Fruit fly (Drosophila melanogaster): ENCODE results near the gene sowah.

Gene sowah

DNA sequence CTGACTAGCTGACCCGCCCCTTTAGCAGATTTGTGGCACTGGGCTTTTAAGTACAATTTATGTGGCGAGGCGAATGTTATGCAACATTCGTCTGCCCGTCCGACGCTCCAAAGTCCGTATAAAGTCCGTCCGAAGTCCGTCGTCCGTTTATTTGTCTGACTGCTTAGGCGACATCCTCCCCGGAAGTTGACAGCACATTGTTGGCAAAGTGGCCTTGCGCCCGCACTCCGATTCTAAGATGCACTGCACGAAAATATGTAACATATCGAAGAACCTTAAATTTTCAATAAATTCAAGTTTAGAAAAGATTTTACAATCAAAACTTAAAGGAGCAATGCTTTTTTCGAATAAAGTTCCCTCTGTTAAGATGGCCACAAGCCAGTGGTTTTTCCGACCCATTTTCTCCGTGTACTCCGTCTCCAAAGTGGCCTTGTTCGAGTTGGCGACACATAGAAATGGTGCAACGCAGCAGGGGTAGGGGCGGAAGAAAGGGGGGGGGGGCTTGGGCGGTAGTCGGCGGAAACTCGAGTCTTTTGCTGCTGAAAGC is 46.6 kb upstream of the sowah start (continued):
- TF ChIP-seq Mad (GFP tag; optimal IDR thresholded peaks at IDR 0.05) (no peak), Oaz (GFP tag; IDR thresholded peaks at IDR 0.05) (no peak), CG10209 (GFP tag; optimal IDR thresholded peaks at IDR 0.05) (peak; percentile 0), CG9876 (GFP tag; optimal IDR thresholded peaks at IDR 0.05) (no peak), esg (GFP tag; conservative IDR thresholded peaks at IDR 0.05) (no peak), CG2202 (tag; optimal IDR thresholded peaks at IDR 0.05) (no peak), scrt (GFP tag; optimal IDR thresholded peaks at IDR 0.05) (no peak), sens-2 (GFP tag; IDR thresholded peaks at IDR 0.05) (no peak), CG17328 (GFP tag; IDR thresholded peaks at IDR 0.05) (0 out of 2 replicates have a peak, but pooled peaks have one; percentile 30), Sox102F (GFP tag; optimal IDR thresholded peaks at IDR 0.05) (peak; percentile 51), CTCF (GFP tag; optimal IDR thresholded peaks at IDR 0.05) (no peak), ssp (GFP tag; IDR thresholded peaks at IDR 0.05) (0 out of 2 replicates have a peak, but pooled peaks have one; percentile 28), bigmax (GFP tag; optimal IDR thresholded peaks at IDR 0.05) (no peak), Deaf1 (tag; optimal IDR thresholded peaks at IDR 0.05) (no peak), CG31224 (GFP tag; IDR thresholded peaks at IDR 0.05) (no peak), Taf1 (GFP tag; IDR thresholded peaks at IDR 0.05) (no peak), CG9817 (tag; optimal IDR thresholded peaks at IDR 0.05) (no peak), Ada2b (GFP tag; IDR thresholded peaks at IDR 0.05) (no peak), BtbVII (GFP tag; optimal IDR thresholded peaks at IDR 0.05) (no peak), HmgD (GFP tag; optimal IDR thresholded peaks at IDR 0.05) (no peak), Nf-YB (GFP tag; optimal IDR thresholded peaks at IDR 0.05) (no peak), cato (GFP tag; optimal IDR thresholded peaks at IDR 0.05; ENCODE audit: borderline replicate concordance) (no peak), corto (GFP tag; optimal IDR thresholded peaks at IDR 0.05) (no peak), croc (GFP tag; conservative IDR thresholded peaks at IDR 0.05) (0 out of 3 replicates have a peak, but pooled peaks have one; percentile 17), CG16863 (GFP tag; optimal IDR thresholded peaks at IDR 0.05) (no peak), pan (optimal IDR thresholded peaks at IDR 0.05) (no peak), pan (GFP tag; optimal IDR thresholded peaks at IDR 0.05 in 1 of 2, IDR thresholded peaks at IDR 0.05 in 1 of 2) (peak in 1 of 2 experiments; percentile 13), CG14860 (GFP tag; IDR thresholded peaks at IDR 0.05; ENCODE audit: partially characterized antibody) (no peak), C15 (GFP tag; IDR thresholded peaks at IDR 0.05) (no peak), B-H1 (GFP tag; IDR thresholded peaks at IDR 0.05) (no peak), chm (GFP tag; IDR thresholded peaks at IDR 0.05) (no peak), slou (GFP tag; optimal IDR thresholded peaks at IDR 0.05) (no peak), CG14710 (tag; optimal IDR thresholded peaks at IDR 0.05) (peak; percentile 7), CG8478 (optimal IDR thresholded peaks at IDR 0.05) (no peak), CG2889 (GFP tag; IDR thresholded peaks at IDR 0.05) (no peak), Adf1 (GFP tag; IDR thresholded peaks at IDR 0.05) (no peak), pnt (GFP tag; optimal IDR thresholded peaks at IDR 0.05) (peak; percentile 10), mirr (GFP tag; optimal IDR thresholded peaks at IDR 0.05) (no peak), ken (GFP tag; IDR thresholded peaks at IDR 0.05) (peak; percentile 52; the same call in 1 of the 3 replicates), CG3995 (GFP tag; optimal IDR thresholded peaks at IDR 0.05) (no peak), HHEX (GFP tag; optimal IDR thresholded peaks at IDR 0.05) (no peak), Bdp1 (GFP tag; optimal IDR thresholded peaks at IDR 0.05) (no peak), crp (GFP tag; optimal IDR thresholded peaks at IDR 0.05) (no peak), CG4404 (GFP tag; IDR thresholded peaks at IDR 0.05) (no peak), CG16779 (GFP tag; IDR thresholded peaks at IDR 0.05) (no peak), CG7556 (GFP tag; optimal IDR thresholded peaks at IDR 0.05) (peak; percentile 26), CG5245 (GFP tag; optimal IDR thresholded peaks at IDR 0.05) (peak; percentile 27), Meics (GFP tag; optimal IDR thresholded peaks at IDR 0.05) (no peak), wdn (GFP tag; IDR thresholded peaks at IDR 0.05) (no peak), Bteb2 (GFP tag; optimal IDR thresholded peaks at IDR 0.05) (no peak), CG17829 (tag; optimal IDR thresholded peaks at IDR 0.05) (peak; percentile 8), da (GFP tag; optimal IDR thresholded peaks at IDR 0.05) (no peak), klu (GFP tag; IDR thresholded peaks at IDR 0.05) (no peak)
